Fruit fly (Drosophila melanogaster): Measurements from ENCODE around the gene fz3.

- TF ChIP-seq Crg-1 (GFP tag; optimal IDR thresholded peaks at IDR 0.05): no peak
- no peak for TF ChIP-seq CG5204 (GFP tag; optimal IDR thresholded peaks at IDR 0.05)
- TF ChIP-seq CG12768 (GFP tag; optimal IDR thresholded peaks at IDR 0.05): peak; percentile 22
- TF ChIP-seq CG14711 (tag; optimal IDR thresholded peaks at IDR 0.05): no peak
- no peak for TF ChIP-seq kay (GFP tag; ENCODE audit: borderline replicate concordance)
Measured at dm6 chrX:790039-790597, 20.4 kb downstream of the fz3 start, which contains the start of gene CG13360.
